Fruit fly (Drosophila melanogaster) whole organism, embryonic: ENCODE data around the gene CG6006.
A peak's percentile ranks its signal among the peaks of the same experiment; 100 is the strongest.

Source experiments
- Adf1 ChIP-seq: fragments of 200-800 bp; sonication (Bioruptor generic); IDR thresholded peaks from 2 replicates; pipeline ENCODE4 v1.3.6; 2022; ENCODE audit warnings: missing biosample characterization, missing genetic modification characterization
- CG10209 ChIP-seq: fragments of 200-800 bp; sonication (Bioruptor generic); optimal IDR thresholded peaks from 3 replicates; lab custom pipeline; 2017; ENCODE audit warnings: missing biosample characterization, mild to moderate bottlenecking, missing genetic modification characterization, missing genetic modification reagents
- CG11247 ChIP-seq: fragments of 200-800 bp; sonication (Bioruptor generic); IDR thresholded peaks from 2 replicates; pipeline ENCODE4 v1.3.6; 2022; ENCODE audit warnings: missing biosample characterization, missing genetic modification characterization
- CG11723 ChIP-seq: fragments of 200-800 bp; sonication (Bioruptor generic); optimal IDR thresholded peaks from 2 replicates; lab custom pipeline; 2017; ENCODE audit warnings: missing biosample characterization, mild to moderate bottlenecking, missing genetic modification characterization
- CG13624 ChIP-seq: fragments of 200-800 bp; sonication (Bioruptor generic); optimal IDR thresholded peaks from 2 replicates; lab custom pipeline; 2016; ENCODE audit warnings: missing biosample characterization, missing genetic modification characterization
- CG13894 ChIP-seq: fragments of 200-800 bp; sonication (Bioruptor generic); optimal IDR thresholded peaks from 3 replicates; lab custom pipeline; 2018; ENCODE audit warnings: missing biosample characterization, mild to moderate bottlenecking, missing genetic modification characterization, moderate library complexity
- CG14050 ChIP-seq: fragments of 200-800 bp; sonication (Bioruptor generic); IDR thresholded peaks from 3 replicates; pipeline ENCODE4 v1.3.6; 2022; ENCODE audit warnings: missing biosample characterization, missing genetic modification characterization
- CG31441 ChIP-seq: fragments of 200-800 bp; sonication (Bioruptor generic); IDR thresholded peaks from 2 replicates; pipeline ENCODE4 v1.3.6; 2022; ENCODE audit warnings: missing biosample characterization, missing genetic modification characterization
- CG32767 ChIP-seq: fragments of 200-800 bp; sonication (Bioruptor generic); IDR thresholded peaks from 2 replicates; pipeline ENCODE4 v1.3.6; 2022; ENCODE audit warnings: missing biosample characterization, missing genetic modification characterization
- CG3281 ChIP-seq: fragments of 200-800 bp; sonication (Bioruptor generic); optimal IDR thresholded peaks from 3 replicates; lab custom pipeline; 2017; ENCODE audit warnings: missing biosample characterization, mild to moderate bottlenecking, missing genetic modification characterization
- CG42726 ChIP-seq: fragments of 200-800 bp; sonication (Bioruptor generic); IDR thresholded peaks from 2 replicates; pipeline ENCODE4 v1.3.6; 2022; ENCODE audit warnings: missing biosample characterization, missing genetic modification characterization; ENCODE audit not compliant: partially characterized antibody
- CG6689 ChIP-seq: fragments of 200-800 bp; sonication (Bioruptor generic); IDR thresholded peaks from 2 replicates; pipeline ENCODE4 v1.3.6; 2022; ENCODE audit warnings: missing biosample characterization, missing genetic modification characterization
- CG6813 ChIP-seq: fragments of 200-800 bp; sonication (Bioruptor generic); optimal IDR thresholded peaks from 2 replicates; lab custom pipeline; 2017; ENCODE audit warnings: missing biosample characterization, missing genetic modification characterization, mild to moderate bottlenecking, moderate library complexity, missing genetic modification reagents
- CG7271 ChIP-seq: fragments of 200-800 bp; sonication (Bioruptor generic); optimal IDR thresholded peaks from 2 replicates; lab custom pipeline; 2018; ENCODE audit warnings: missing biosample characterization, mild to moderate bottlenecking, missing genetic modification characterization, moderate library complexity
- CG8290 ChIP-seq, 3 experiments: fragments of 200-800 bp; sonication (Bioruptor generic); optimal IDR thresholded peaks; 2 replicates each; lab custom pipeline; 2016 to 2019; ENCODE audit warnings: missing biosample characterization in 3 of 3, missing genetic modification characterization in 3 of 3, mild to moderate bottlenecking in 2 of 3, moderate library complexity in 1 of 3
- CG8388 ChIP-seq: fragments of 200-800 bp; sonication (Bioruptor generic); optimal IDR thresholded peaks from 2 replicates; lab custom pipeline; 2019; ENCODE audit warnings: missing biosample characterization, mild to moderate bottlenecking, missing genetic modification characterization, moderate library complexity
- CG8924 ChIP-seq: fragments of 200-800 bp; optimal IDR thresholded peaks from 3 replicates; lab custom pipeline; 2019; ENCODE audit warnings: missing biosample characterization, mild to moderate bottlenecking, missing genetic modification characterization, moderate library complexity
- CG9817 ChIP-seq: fragments of 200-800 bp; sonication (Bioruptor generic); optimal IDR thresholded peaks from 2 replicates; lab custom pipeline; 2018; ENCODE audit warnings: missing biosample characterization, mild to moderate bottlenecking, missing genetic modification characterization, moderate library complexity
- Deaf1 ChIP-seq: fragments of 200-800 bp; optimal IDR thresholded peaks from 3 replicates; lab custom pipeline; 2019; ENCODE audit warnings: missing biosample characterization, mild to moderate bottlenecking, missing genetic modification characterization, moderate library complexity
- Dp ChIP-seq: fragments of 200-800 bp; sonication (Bioruptor generic); optimal IDR thresholded peaks from 2 replicates; lab custom pipeline; 2018; ENCODE audit warnings: missing biosample characterization, mild to moderate bottlenecking, missing genetic modification characterization, moderate library complexity
- Ets65A ChIP-seq: fragments of 200-800 bp; sonication (Bioruptor generic); peaks from one replicate; lab custom pipeline; 2016; ENCODE audit warnings: missing biosample characterization, missing genetic modification characterization
- HLH4C ChIP-seq: fragments of 200-800 bp; sonication (Bioruptor generic); IDR thresholded peaks from 3 replicates; pipeline ENCODE4 v1.3.6; 2022; ENCODE audit warnings: missing biosample characterization, missing genetic modification characterization; ENCODE audit not compliant: partially characterized antibody
- Hr3 ChIP-seq: fragments of 200-800 bp; sonication (Bioruptor generic); optimal IDR thresholded peaks from 3 replicates; lab custom pipeline; 2016; ENCODE audit warnings: missing biosample characterization, missing genetic modification characterization
- Lpt ChIP-seq: fragments of >200 bp; optimal IDR thresholded peaks from 2 replicates; lab custom pipeline; 2018; ENCODE audit warnings: missing biosample characterization, missing genetic modification characterization
- Mad ChIP-seq: fragments of 200-800 bp; sonication (Bioruptor generic); optimal IDR thresholded peaks from 2 replicates; lab custom pipeline; 2016; ENCODE audit warnings: missing biosample characterization, missing genetic modification characterization
- NC2α ChIP-seq: fragments of 200-800 bp; sonication (Bioruptor generic); optimal IDR thresholded peaks from 2 replicates; lab custom pipeline; 2016; ENCODE audit warnings: missing biosample characterization, missing genetic modification characterization
- NFAT ChIP-seq: fragments of 200-800 bp; sonication (Bioruptor generic); IDR thresholded peaks from 2 replicates; pipeline ENCODE4 v1.3.6; 2022; ENCODE audit warnings: missing biosample characterization, missing genetic modification characterization
- Tbp ChIP-seq: fragments of >200 bp; optimal IDR thresholded peaks from 2 replicates; lab custom pipeline; 2018; ENCODE audit warnings: missing biosample characterization, missing genetic modification characterization
- ac ChIP-seq: fragments of 200-800 bp; sonication (Bioruptor generic); optimal IDR thresholded peaks from 3 replicates; lab custom pipeline; 2017; ENCODE audit warnings: missing biosample characterization, mild to moderate bottlenecking, missing genetic modification characterization
- bsh ChIP-seq, 2 experiments: fragments of 200-800 bp; sonication (Bioruptor generic); optimal IDR thresholded peaks; 2 replicates each; lab custom pipeline; 2017 to 2018; ENCODE audit warnings: mild to moderate bottlenecking in 2 of 2, missing biosample characterization in 2 of 2, missing genetic modification characterization in 2 of 2, moderate library complexity in 1 of 2
- caup ChIP-seq: fragments of 200-800 bp; sonication (Bioruptor generic); optimal IDR thresholded peaks from 3 replicates; lab custom pipeline; 2017; ENCODE audit warnings: missing biosample characterization, mild to moderate bottlenecking, missing genetic modification characterization, moderate library complexity; ENCODE audit not compliant: severe bottlenecking
- dysf ChIP-seq: fragments of 200-800 bp; sonication (Bioruptor generic); IDR thresholded peaks from 3 replicates; pipeline ENCODE4 v1.3.6; 2022; ENCODE audit warnings: missing biosample characterization, missing genetic modification characterization
- ewg ChIP-seq: fragments of 200-800 bp; sonication (Bioruptor generic); optimal IDR thresholded peaks from 3 replicates; lab custom pipeline; 2017; ENCODE audit warnings: mild to moderate bottlenecking, missing biosample characterization, missing genetic modification reagents, missing genetic modification characterization
- fd96Cb ChIP-seq: fragments of 200-800 bp; sonication (Bioruptor generic); optimal IDR thresholded peaks from 2 replicates; lab custom pipeline; 2018; ENCODE audit warnings: missing biosample characterization, mild to moderate bottlenecking, missing genetic modification characterization, moderate library complexity
- grau ChIP-seq: fragments of 200-800 bp; optimal IDR thresholded peaks from 3 replicates; lab custom pipeline; 2019; ENCODE audit warnings: missing biosample characterization, mild to moderate bottlenecking, missing genetic modification characterization, moderate library complexity
- lab ChIP-seq: fragments of 200-800 bp; sonication (Bioruptor generic); optimal IDR thresholded peaks from 3 replicates; lab custom pipeline; 2017; ENCODE audit warnings: missing biosample characterization, missing genetic modification characterization, mild to moderate bottlenecking, moderate library complexity, missing genetic modification reagents
- lbe ChIP-seq: fragments of 200-800 bp; sonication (Bioruptor generic); optimal IDR thresholded peaks from 2 replicates; lab custom pipeline; 2016; ENCODE audit warnings: missing biosample characterization, mild to moderate bottlenecking, missing genetic modification characterization
- lola ChIP-seq, 3 experiments: fragments of >200 bp in 2 of 3; fragments of 200-800 bp in 1 of 3; sonication (Bioruptor generic) in 1 of 3; optimal IDR thresholded peaks; 2 replicates each; lab custom pipeline; 2017 to 2019; ENCODE audit warnings: missing biosample characterization in 3 of 3, missing genetic modification characterization in 3 of 3, mild to moderate bottlenecking in 1 of 3, moderate library complexity in 1 of 3
- luna ChIP-seq: fragments of 200-800 bp; sonication (Bioruptor generic); optimal IDR thresholded peaks from 2 replicates; lab custom pipeline; 2016; ENCODE audit warnings: missing biosample characterization, missing genetic modification characterization
- pita ChIP-seq: fragments of 200-800 bp; sonication (Bioruptor generic); optimal IDR thresholded peaks from 2 replicates; lab custom pipeline; 2017; ENCODE audit warnings: missing biosample characterization, mild to moderate bottlenecking, missing genetic modification characterization
- prd ChIP-seq, 3 experiments: fragments of >200 bp in 2 of 3; fragments of 200-800 bp in 1 of 3; sonication (Bioruptor generic) in 1 of 3; optimal IDR thresholded peaks in 2 of 3; IDR thresholded peaks in 1 of 3; 2 replicates in 2 of 3; 3 replicates in 1 of 3; pipeline versions ENCODE4 v1.3.6 to Lab custom; 2017 to 2022; ENCODE audit warnings: missing biosample characterization in 1 of 3, missing genetic modification characterization in 1 of 3
- sc ChIP-seq, 3 experiments: fragments of >200 bp in 2 of 3; fragments of 200-800 bp in 1 of 3; sonication (Bioruptor generic) in 1 of 3; optimal IDR thresholded peaks; 2 replicates in 2 of 3; 3 replicates in 1 of 3; lab custom pipeline; 2017; ENCODE audit warnings: mild to moderate bottlenecking in 1 of 3, missing biosample characterization in 1 of 3, missing genetic modification characterization in 1 of 3, missing genetic modification reagents in 1 of 3
- slou ChIP-seq: fragments of 200-800 bp; sonication (Bioruptor generic); optimal IDR thresholded peaks from 3 replicates; lab custom pipeline; 2016; ENCODE audit warnings: missing biosample characterization, missing genetic modification characterization
- trh ChIP-seq: fragments of 200-800 bp; sonication (Bioruptor generic); optimal IDR thresholded peaks from 2 replicates; lab custom pipeline; 2016; ENCODE audit warnings: missing biosample characterization, missing genetic modification characterization
- unc-4 ChIP-seq: fragments of 200-800 bp; sonication (Bioruptor generic); IDR thresholded peaks from 2 replicates; pipeline ENCODE4 v1.3.6; 2022; ENCODE audit warnings: missing biosample characterization, missing genetic modification characterization; ENCODE audit not compliant: partially characterized antibody
- vfl ChIP-seq: fragments of 200-800 bp; sonication (Bioruptor generic); optimal IDR thresholded peaks from 2 replicates; lab custom pipeline; 2016; ENCODE audit warnings: missing biosample characterization, missing genetic modification characterization

Gene CG6006

dm6 chr3R:16146632-16147453, 7.9 kb upstream of the CG6006 start, which contains the start of the genes Mic26-27 and CG5916 (continued):
- TF ChIP-seq CG7271 (tag; lab: Kevin White, UChicago) (no peak), CG14050 (GFP tag; lab: Robert Waterston, UW) (peak; percentile 58; the same call in 2 of the 3 replicates), unc-4 (GFP tag; lab: Robert Waterston, UW) (peak; percentile 99), vfl (GFP tag; lab: Kevin White, UChicago) (peak; percentile 64), bsh (GFP tag; optimal IDR thresholded peaks at IDR 0.05; lab: Kevin White, UChicago) (peak in 1 of 2 experiments; percentile 65), Deaf1 (tag; lab: Kevin White, UChicago) (peak; percentile 16), CG8924 (tag; lab: Kevin White, UChicago) (peak; percentile 84), CG6813 (GFP tag; lab: Kevin White, UChicago) (peak; percentile 14), CG6689 (GFP tag; lab: Robert Waterston, UW) (peak; percentile 64; the same call in 1 of the 2 replicates), pita (no peak), fd96Cb (tag; lab: Kevin White, UChicago) (peak; percentile 59), CG31441 (GFP tag; lab: Robert Waterston, UW) (peak; percentile 79), lbe (GFP tag; lab: Kevin White, UChicago) (peak; percentile 64), CG13624 (GFP tag; lab: Kevin White, UChicago) (peak; percentile 84), CG11247 (GFP tag; lab: Robert Waterston, UW) (peak; percentile 76), Hr3 (GFP tag; lab: Kevin White, UChicago) (peak; percentile 88), NFAT (GFP tag; lab: Robert Waterston, UW) (peak; percentile 82), lab (GFP tag; lab: Kevin White, UChicago) (peak; percentile 42), Tbp (GFP tag; lab: Kevin White, UChicago) (no peak), sc (optimal IDR thresholded peaks at IDR 0.05; lab: Kevin White, UChicago) (no peak), sc (GFP tag; optimal IDR thresholded peaks at IDR 0.05; lab: Kevin White, UChicago) (peak; percentile 34), ac (GFP tag; lab: Kevin White, UChicago) (no peak), CG42726 (GFP tag; lab: Robert Waterston, UW) (peak; percentile 96), CG3281 (GFP tag; lab: Kevin White, UChicago) (no peak), Ets65A (GFP tag; lab: Kevin White, UChicago) (peak; percentile 99), CG10209 (GFP tag; lab: Kevin White, UChicago) (peak; percentile 60), grau (tag; lab: Kevin White, UChicago) (peak; percentile 70), lola (GFP tag; optimal IDR thresholded peaks at IDR 0.05; lab: Kevin White, UChicago) (peak in 1 of 3 experiments; percentile 95), ewg (peak; percentile 79), Lpt (GFP tag; lab: Kevin White, UChicago) (no peak), slou (peak; percentile 58), CG8388 (GFP tag; lab: Kevin White, UChicago) (peak; percentile 38), Mad (peak; percentile 77), dysf (peak; percentile 93), HLH4C (GFP tag; lab: Robert Waterston, UW) (peak; percentile 100), trh (GFP tag; lab: Kevin White, UChicago) (no peak), Dp (GFP tag; lab: Kevin White, UChicago) (peak; percentile 15), caup (GFP tag; lab: Kevin White, UChicago) (peak; percentile 33), luna (GFP tag; lab: Kevin White, UChicago) (peak; percentile 33), NC2α (GFP tag; lab: Kevin White, UChicago) (peak; percentile 26), CG8290 (GFP tag; optimal IDR thresholded peaks at IDR 0.05; lab: Kevin White, UChicago) (peak; percentile 88), CG8290 (tag; optimal IDR thresholded peaks at IDR 0.05; lab: Kevin White, UChicago) (peak; percentile 38 to 74), CG11723 (GFP tag; lab: Kevin White, UChicago) (no peak), CG13894 (no peak), prd (optimal IDR thresholded peaks at IDR 0.05; lab: Kevin White, UChicago) (no peak), prd (GFP tag; IDR thresholded peaks at IDR 0.05; lab: Robert Waterston, UW) (peak; percentile 92), CG32767 (peak; percentile 68), Adf1 (GFP tag; lab: Robert Waterston, UW) (peak; percentile 61), CG9817 (tag; lab: Kevin White, UChicago) (peak; percentile 69)
